Worm (Caenorhabditis elegans) whole organism, L1 larva: ENCODE data around the gene twk-39.

Experiments used
- F16B12.6 ChIP-seq: fragments of 150-350 bp; optimal IDR thresholded peaks from 2 replicates; lab custom pipeline; 2014; ENCODE audit warnings: missing biosample characterization, missing genetic modification characterization
- dsc-1 ChIP-seq: sonication (generic microtip); optimal IDR thresholded peaks from 2 replicates; lab custom pipeline; 2016; ENCODE audit warnings: mild to moderate bottlenecking, missing genetic modification characterization, missing compliant biosample characterization
- elt-3 ChIP-seq, 6 experiments: fragments of 150-350 bp in 1 of 6; sonication (generic microtip); optimal IDR thresholded peaks; 2 replicates each; lab custom pipeline; 2017 to 2018; ENCODE audit warnings: missing biosample characterization in 6 of 6, missing genetic modification characterization in 6 of 6, inconsistent platforms in 1 of 6
- grh-1 ChIP-seq: fragments of 200-800 bp; sonication (Bioruptor generic); IDR thresholded peaks from 2 replicates; pipeline ENCODE4 v1.3.6; 2022; ENCODE audit warnings: missing genetic modification reagents, missing genetic modification characterization, missing compliant biosample characterization
- lin-14 ChIP-seq: fragments of 200-800 bp; sonication (Bioruptor generic); optimal IDR thresholded peaks from 2 replicates; lab custom pipeline; 2018; ENCODE audit warnings: mild to moderate bottlenecking, missing genetic modification characterization, moderate library complexity, missing compliant biosample characterization
- lir-3 ChIP-seq: sonication (generic microtip); optimal IDR thresholded peaks from 2 replicates; lab custom pipeline; 2016; ENCODE audit warnings: mild to moderate bottlenecking, missing genetic modification characterization, moderate library complexity, missing compliant biosample characterization; ENCODE audit not compliant: poor library complexity
- lsy-2 ChIP-seq, 2 experiments: fragments of 150-350 bp; optimal IDR thresholded peaks; 2 replicates each; lab custom pipeline; 2014; ENCODE audit warnings: missing biosample characterization in 2 of 2, missing genetic modification characterization in 2 of 2
- mep-1 ChIP-seq: fragments of 150-350 bp; optimal IDR thresholded peaks from 2 replicates; lab custom pipeline; 2014; ENCODE audit warnings: missing biosample characterization, missing genetic modification characterization
- nhr-12 ChIP-seq: sonication (generic microtip); optimal IDR thresholded peaks from 2 replicates; lab custom pipeline; 2017; ENCODE audit warnings: missing biosample characterization, missing genetic modification characterization
- nhr-237 ChIP-seq: fragments of 150-350 bp; optimal IDR thresholded peaks from 2 replicates; lab custom pipeline; 2014; ENCODE audit warnings: missing biosample characterization, missing genetic modification characterization
- nhr-28 ChIP-seq: fragments of 150-350 bp; optimal IDR thresholded peaks from 2 replicates; lab custom pipeline; 2014; ENCODE audit warnings: missing biosample characterization, missing genetic modification characterization
- skn-1 ChIP-seq: fragments of 150-350 bp; optimal IDR thresholded peaks from 2 replicates; lab custom pipeline; 2014; ENCODE audit warnings: missing biosample characterization, missing genetic modification characterization
- unc-86 ChIP-seq: sonication (generic microtip); optimal IDR thresholded peaks from 2 replicates; lab custom pipeline; 2016; ENCODE audit warnings: missing genetic modification characterization, missing compliant biosample characterization

- TF ChIP-seq nhr-12 (tag; lab: Kevin White, UChicago) (no peak), F16B12.6 (tag; lab: Kevin White, UChicago) (no peak), skn-1 (no peak), lsy-2 (tag; optimal IDR thresholded peaks at IDR 0.05; lab: Kevin White, UChicago) (no peak), lir-3 (tag; lab: Kevin White, UChicago) (no peak), nhr-237 (no peak), unc-86 (tag; lab: Kevin White, UChicago) (no peak), nhr-28 (tag; lab: Kevin White, UChicago) (no peak), grh-1 (no peak), mep-1 (tag; lab: Kevin White, UChicago) (no peak), dsc-1 (tag; lab: Kevin White, UChicago) (no peak), elt-3 (tag; optimal IDR thresholded peaks at IDR 0.05; lab: Kevin White, UChicago) (no peak), lin-14 (no peak)
Observed at ce11 chrIII:11817865-11818264, 22.3 kb downstream of the twk-39 start.
